Worm (Caenorhabditis elegans) whole organism, L4/young adult: Measurements from ENCODE around the gene ogr-2.

Experiments used
- W03F9.2 ChIP-seq: fragments of 150-350 bp; optimal IDR thresholded peaks from 2 replicates; lab custom pipeline; 2014; ENCODE audit warnings: missing biosample characterization, missing genetic modification characterization
- dao-5 ChIP-seq: sonication (generic microtip); optimal IDR thresholded peaks from 2 replicates; lab custom pipeline; 2016; ENCODE audit warnings: missing genotype, missing genetic modification characterization, moderate library complexity, missing compliant biosample characterization
- him-1 ChIP-seq: sonication (generic microtip); optimal IDR thresholded peaks from 2 replicates; lab custom pipeline; 2016; ENCODE audit warnings: missing genotype, missing genetic modification reagents, missing genetic modification characterization, missing compliant biosample characterization

DNA sequence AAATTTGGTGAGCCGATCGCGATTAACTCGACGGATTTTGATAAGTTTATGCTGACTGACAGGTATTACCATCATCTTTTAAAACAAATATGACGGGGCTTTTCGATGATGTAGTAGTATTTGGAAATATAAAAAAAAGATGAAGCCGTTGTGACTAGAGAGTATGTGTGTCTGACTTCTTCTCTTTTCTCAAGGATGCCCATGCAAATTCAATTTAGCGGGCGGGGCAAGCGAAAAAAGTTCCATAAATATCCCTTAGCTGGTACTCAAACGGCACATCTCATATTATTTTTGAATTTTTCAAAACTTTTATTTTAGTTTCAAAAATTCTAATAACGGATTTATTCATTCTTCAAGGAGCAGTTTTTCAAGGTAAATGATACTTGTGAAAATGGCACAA, 19.6 kb downstream of the ogr-2 start, which contains the start of gene stg-1:
- TF ChIP-seq W03F9.2 (tag; lab: Kevin White, UChicago) (no peak), dao-5 (tag; lab: Kevin White, UChicago) (no peak), him-1 (tag; lab: Kevin White, UChicago) (no peak)
